Fruit fly (Drosophila melanogaster) whole organism, embryonic: ENCODE results near the gene VhaM9.7-c.

Source experiments
- ATbp ChIP-seq: fragments of 200-800 bp; sonication (Bioruptor generic); optimal IDR thresholded peaks from 2 replicates; lab custom pipeline; 2017; ENCODE audit warnings: missing biosample characterization, mild to moderate bottlenecking, missing genetic modification characterization, missing genetic modification reagents
- Atf3 ChIP-seq: fragments of 200-800 bp; sonication (Bioruptor generic); optimal IDR thresholded peaks from 3 replicates; lab custom pipeline; 2016; ENCODE audit warnings: missing biosample characterization, missing genetic modification characterization
- CG10267 ChIP-seq: fragments of 200-800 bp; sonication (Bioruptor generic); optimal IDR thresholded peaks from 2 replicates; lab custom pipeline; 2018; ENCODE audit warnings: missing biosample characterization, mild to moderate bottlenecking, missing genetic modification characterization, moderate library complexity
- CG10979 ChIP-seq: fragments of 200-800 bp; sonication (Bioruptor generic); optimal IDR thresholded peaks from 2 replicates; lab custom pipeline; 2018; ENCODE audit warnings: missing biosample characterization, mild to moderate bottlenecking, missing genetic modification characterization, moderate library complexity
- CG12071 ChIP-seq: fragments of 200-800 bp; sonication (Bioruptor generic); optimal IDR thresholded peaks from 3 replicates; lab custom pipeline; 2018; ENCODE audit warnings: missing biosample characterization, mild to moderate bottlenecking, missing genetic modification characterization
- CG12659 ChIP-seq: fragments of 200-800 bp; sonication (Bioruptor generic); optimal IDR thresholded peaks from 3 replicates; lab custom pipeline; 2017; ENCODE audit warnings: mild to moderate bottlenecking, missing biosample characterization, missing genetic modification reagents, missing genetic modification characterization
- CG15269 ChIP-seq: fragments of 200-800 bp; sonication (Bioruptor generic); optimal IDR thresholded peaks from 2 replicates; lab custom pipeline; 2018; ENCODE audit warnings: missing biosample characterization, mild to moderate bottlenecking, missing genetic modification characterization, moderate library complexity
- CG15601 ChIP-seq: fragments of 200-800 bp; sonication (Bioruptor generic); optimal IDR thresholded peaks from 3 replicates; lab custom pipeline; 2019; ENCODE audit warnings: missing biosample characterization, mild to moderate bottlenecking, missing genetic modification characterization, moderate library complexity
- CG17912 ChIP-seq: fragments of 200-800 bp; sonication (Bioruptor generic); optimal IDR thresholded peaks from 2 replicates; lab custom pipeline; 2018; ENCODE audit warnings: missing biosample characterization, mild to moderate bottlenecking, missing genetic modification characterization
- CG18262 ChIP-seq: fragments of 200-800 bp; optimal IDR thresholded peaks from 3 replicates; lab custom pipeline; 2019; ENCODE audit warnings: missing biosample characterization, mild to moderate bottlenecking, missing genetic modification characterization, moderate library complexity
- CG18619 ChIP-seq: fragments of 200-800 bp; sonication (Bioruptor generic); optimal IDR thresholded peaks from 3 replicates; lab custom pipeline; 2017; ENCODE audit warnings: missing biosample characterization, mild to moderate bottlenecking, missing genetic modification characterization
- CG2712 ChIP-seq: fragments of 200-800 bp; optimal IDR thresholded peaks from 3 replicates; lab custom pipeline; 2019; ENCODE audit warnings: missing biosample characterization, mild to moderate bottlenecking, missing genetic modification characterization, moderate library complexity
- CG34422 ChIP-seq: fragments of 200-800 bp; sonication (Bioruptor generic); IDR thresholded peaks from 3 replicates; pipeline ENCODE4 v1.3.6; 2022; ENCODE audit warnings: missing biosample characterization, missing genetic modification characterization
- CG4360 ChIP-seq: fragments of 200-800 bp; sonication (Bioruptor generic); IDR thresholded peaks from 2 replicates; pipeline ENCODE4 v1.3.6; 2022; ENCODE audit warnings: missing biosample characterization, missing genetic modification characterization
- CG4424 ChIP-seq: fragments of 200-800 bp; sonication (Bioruptor generic); optimal IDR thresholded peaks from 3 replicates; lab custom pipeline; 2016; ENCODE audit warnings: missing biosample characterization, missing genetic modification characterization
- CG7556 ChIP-seq: fragments of 200-800 bp; sonication (Bioruptor generic); optimal IDR thresholded peaks from 2 replicates; lab custom pipeline; 2017; ENCODE audit warnings: missing biosample characterization, mild to moderate bottlenecking, missing genetic modification characterization
- CG9437 ChIP-seq: fragments of 200-800 bp; sonication (Bioruptor generic); optimal IDR thresholded peaks from 2 replicates; lab custom pipeline; 2018; ENCODE audit warnings: missing biosample characterization, mild to moderate bottlenecking, missing genetic modification characterization
- CG9727 ChIP-seq: fragments of 200-800 bp; sonication (Bioruptor generic); optimal IDR thresholded peaks from 3 replicates; lab custom pipeline; 2017; ENCODE audit warnings: missing biosample characterization, mild to moderate bottlenecking, missing genetic modification characterization
- Ets97D ChIP-seq: fragments of 200-800 bp; sonication (Bioruptor generic); optimal IDR thresholded peaks from 3 replicates; lab custom pipeline; 2016; ENCODE audit warnings: missing biosample characterization, missing genetic modification characterization
- Gug ChIP-seq: fragments of 200-800 bp; sonication (Bioruptor generic); IDR thresholded peaks from 4 replicates; pipeline ENCODE4 v1.3.6; 2022; ENCODE audit warnings: missing biosample characterization, missing genetic modification characterization
- HLH54F ChIP-seq: fragments of 200-800 bp; sonication (Bioruptor generic); optimal IDR thresholded peaks from 3 replicates; lab custom pipeline; 2016; ENCODE audit warnings: missing biosample characterization, missing genetic modification characterization
- Hr51 ChIP-seq, 2 experiments: fragments of 200-800 bp; sonication (Bioruptor generic); optimal IDR thresholded peaks; 2 replicates in 1 of 2; 3 replicates in 1 of 2; lab custom pipeline; 2016 to 2018; ENCODE audit warnings: missing biosample characterization in 2 of 2, missing genetic modification characterization in 2 of 2, mild to moderate bottlenecking in 1 of 2, moderate library complexity in 1 of 2
- Meics ChIP-seq: fragments of 200-800 bp; sonication (Bioruptor generic); optimal IDR thresholded peaks from 2 replicates; lab custom pipeline; 2017; ENCODE audit warnings: missing biosample characterization, mild to moderate bottlenecking, missing genetic modification characterization
- Mrtf ChIP-seq: fragments of 200-800 bp; sonication (Bioruptor generic); IDR thresholded peaks from 3 replicates; pipeline ENCODE4 v1.3.6; 2022; ENCODE audit warnings: missing biosample characterization, missing genetic modification characterization
- NfI ChIP-seq: fragments of 200-800 bp; sonication (Bioruptor generic); optimal IDR thresholded peaks from 3 replicates; lab custom pipeline; 2018; ENCODE audit warnings: missing biosample characterization, mild to moderate bottlenecking, missing genetic modification characterization, moderate library complexity
- PHDP ChIP-seq: fragments of 200-800 bp; sonication (Bioruptor generic); optimal IDR thresholded peaks from 3 replicates; lab custom pipeline; 2018; ENCODE audit warnings: missing biosample characterization, mild to moderate bottlenecking, missing genetic modification characterization, moderate library complexity
- Sox100B ChIP-seq: fragments of 200-800 bp; sonication (Bioruptor generic); optimal IDR thresholded peaks from 3 replicates; lab custom pipeline; 2018; ENCODE audit warnings: missing biosample characterization, mild to moderate bottlenecking, missing genetic modification characterization
- Xbp1 ChIP-seq: fragments of 200-800 bp; sonication (Bioruptor generic); optimal IDR thresholded peaks from 3 replicates; lab custom pipeline; 2016; ENCODE audit warnings: missing biosample characterization, mild to moderate bottlenecking, missing genetic modification characterization
- ac ChIP-seq: fragments of 200-800 bp; sonication (Bioruptor generic); optimal IDR thresholded peaks from 3 replicates; lab custom pipeline; 2017; ENCODE audit warnings: missing biosample characterization, mild to moderate bottlenecking, missing genetic modification characterization
- cg ChIP-seq: fragments of 200-800 bp; sonication (Bioruptor generic); optimal IDR thresholded peaks from 3 replicates; lab custom pipeline; 2019; ENCODE audit warnings: missing biosample characterization, mild to moderate bottlenecking, missing genetic modification characterization, moderate library complexity
- dmrt99B ChIP-seq: fragments of 200-800 bp; sonication (Bioruptor generic); optimal IDR thresholded peaks from 2 replicates; lab custom pipeline; 2018; ENCODE audit warnings: missing biosample characterization, mild to moderate bottlenecking, missing genetic modification characterization, moderate library complexity
- fd96Cb ChIP-seq: fragments of 200-800 bp; sonication (Bioruptor generic); optimal IDR thresholded peaks from 2 replicates; lab custom pipeline; 2018; ENCODE audit warnings: missing biosample characterization, mild to moderate bottlenecking, missing genetic modification characterization, moderate library complexity
- gro ChIP-seq: fragments of 200-800 bp; sonication (Bioruptor generic); optimal IDR thresholded peaks from 2 replicates; lab custom pipeline; 2016; ENCODE audit warnings: missing biosample characterization, missing genetic modification characterization
- gsb ChIP-seq: fragments of 200-800 bp; sonication (Bioruptor generic); IDR thresholded peaks from 2 replicates; pipeline ENCODE4 v1.3.6; 2022; ENCODE audit warnings: missing biosample characterization, missing genetic modification characterization
- kni ChIP-seq: fragments of 200-800 bp; sonication (Bioruptor generic); optimal IDR thresholded peaks from 3 replicates; lab custom pipeline; 2017; ENCODE audit warnings: mild to moderate bottlenecking, missing biosample characterization, missing genetic modification reagents, missing genetic modification characterization
- phol ChIP-seq: fragments of 200-800 bp; sonication (Bioruptor generic); optimal IDR thresholded peaks from 3 replicates; lab custom pipeline; 2018; ENCODE audit warnings: missing biosample characterization, mild to moderate bottlenecking, missing genetic modification characterization, moderate library complexity
- ro ChIP-seq: fragments of 200-800 bp; sonication (Bioruptor generic); IDR thresholded peaks from 2 replicates; pipeline ENCODE4 v1.3.6; 2022; ENCODE audit warnings: missing biosample characterization, missing genetic modification characterization
- row ChIP-seq: fragments of 200-800 bp; sonication (Bioruptor generic); IDR thresholded peaks from 3 replicates; pipeline ENCODE4 v1.3.6; 2022; ENCODE audit warnings: missing biosample characterization, missing genetic modification characterization
- sens ChIP-seq: fragments of 200-800 bp; sonication (Bioruptor generic); peaks from one replicate; lab custom pipeline; 2016; ENCODE audit warnings: missing biosample characterization, missing genetic modification characterization
- sens-2 ChIP-seq: fragments of 200-800 bp; sonication (Bioruptor generic); IDR thresholded peaks from 2 replicates; pipeline ENCODE4 v1.3.6; 2022; ENCODE audit warnings: missing biosample characterization, missing genetic modification characterization
- shn ChIP-seq: fragments of 200-800 bp; sonication (Bioruptor generic); optimal IDR thresholded peaks from 3 replicates; lab custom pipeline; 2016; ENCODE audit warnings: missing biosample characterization, missing genetic modification characterization
- stc ChIP-seq: fragments of 200-800 bp; sonication (Bioruptor generic); IDR thresholded peaks from 2 replicates; pipeline ENCODE4 v1.3.6; 2022; ENCODE audit warnings: missing biosample characterization, missing genetic modification characterization
- sug ChIP-seq: fragments of 200-800 bp; optimal IDR thresholded peaks from 2 replicates; lab custom pipeline; 2019; ENCODE audit warnings: missing biosample characterization, mild to moderate bottlenecking, missing genetic modification characterization, moderate library complexity
- trem ChIP-seq: fragments of 200-800 bp; optimal IDR thresholded peaks from 3 replicates; lab custom pipeline; 2019; ENCODE audit warnings: missing biosample characterization, mild to moderate bottlenecking, missing genetic modification characterization, moderate library complexity
- tup ChIP-seq: fragments of 200-800 bp; sonication (Bioruptor generic); optimal IDR thresholded peaks from 2 replicates; lab custom pipeline; 2016; ENCODE audit warnings: missing biosample characterization, mild to moderate bottlenecking, missing genetic modification characterization, moderate library complexity
- unpg ChIP-seq: fragments of 200-800 bp; sonication (Bioruptor generic); optimal IDR thresholded peaks from 3 replicates; lab custom pipeline; 2018; ENCODE audit warnings: missing biosample characterization, mild to moderate bottlenecking, missing genetic modification characterization, moderate library complexity
- z ChIP-seq: fragments of 200-800 bp; sonication (Bioruptor generic); IDR thresholded peaks from 3 replicates; pipeline ENCODE4 v1.3.6; 2022; ENCODE audit warnings: missing biosample characterization, missing genetic modification characterization

VhaM9.7-c gene

DNA sequence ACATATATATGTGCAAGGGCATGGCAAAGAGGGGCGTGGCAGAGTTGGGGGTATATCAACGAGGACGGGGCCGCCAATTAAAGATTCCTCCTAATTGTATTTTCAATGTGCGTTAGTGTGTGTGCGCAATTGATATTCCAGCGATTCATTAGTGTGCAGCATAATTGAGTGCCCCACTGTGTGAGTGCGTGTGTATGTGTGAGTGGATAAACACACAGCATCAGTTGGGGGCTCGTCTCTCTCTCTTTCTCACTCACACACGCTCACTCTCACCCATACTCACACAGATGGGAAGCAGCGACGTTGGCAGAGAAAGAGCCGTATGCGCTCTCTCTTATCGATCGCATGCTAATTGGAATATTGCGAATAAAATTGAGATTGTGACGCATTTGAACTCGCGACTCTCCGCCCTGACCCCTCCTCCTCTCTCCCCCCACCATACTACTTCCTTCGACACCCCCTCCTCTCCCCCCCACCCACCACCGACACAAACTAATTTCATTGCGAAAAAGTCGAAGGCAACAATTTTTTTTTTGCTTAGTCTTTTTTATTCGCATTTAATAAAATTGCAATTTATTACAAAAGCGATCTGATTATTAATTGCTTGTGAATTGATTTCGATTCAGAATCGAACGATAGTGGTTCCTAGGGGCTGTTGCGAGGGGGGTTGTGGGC is 47.1 kb upstream of the VhaM9.7-c start (continued):
- no peak for TF ChIP-seq sens-2 (GFP tag; lab: Robert Waterston, UW)
- no peak for TF ChIP-seq NfI (GFP tag; lab: Kevin White, UChicago)
- no peak for TF ChIP-seq row (GFP tag; lab: Robert Waterston, UW)
- peak; percentile 89 for TF ChIP-seq z
- peak; percentile 19 for TF ChIP-seq kni (GFP tag; lab: Kevin White, UChicago)
- no peak for TF ChIP-seq CG4360 (GFP tag; lab: Robert Waterston, UW)
- no peak for TF ChIP-seq PHDP (tag; lab: Kevin White, UChicago)
- no peak for TF ChIP-seq tup
- TF ChIP-seq trem: no peak
- no peak for TF ChIP-seq Mrtf (GFP tag; lab: Robert Waterston, UW)
- TF ChIP-seq HLH54F (GFP tag; lab: Kevin White, UChicago): no peak
- TF ChIP-seq cg (GFP tag; lab: Kevin White, UChicago): peak; percentile 94
- TF ChIP-seq Sox100B (GFP tag; lab: Kevin White, UChicago): no peak
- no peak for TF ChIP-seq CG10267 (tag; lab: Kevin White, UChicago)
- TF ChIP-seq Gug (GFP tag; lab: Robert Waterston, UW): no peak
- no peak for TF ChIP-seq CG12659 (GFP tag; lab: Kevin White, UChicago)

DNA sequence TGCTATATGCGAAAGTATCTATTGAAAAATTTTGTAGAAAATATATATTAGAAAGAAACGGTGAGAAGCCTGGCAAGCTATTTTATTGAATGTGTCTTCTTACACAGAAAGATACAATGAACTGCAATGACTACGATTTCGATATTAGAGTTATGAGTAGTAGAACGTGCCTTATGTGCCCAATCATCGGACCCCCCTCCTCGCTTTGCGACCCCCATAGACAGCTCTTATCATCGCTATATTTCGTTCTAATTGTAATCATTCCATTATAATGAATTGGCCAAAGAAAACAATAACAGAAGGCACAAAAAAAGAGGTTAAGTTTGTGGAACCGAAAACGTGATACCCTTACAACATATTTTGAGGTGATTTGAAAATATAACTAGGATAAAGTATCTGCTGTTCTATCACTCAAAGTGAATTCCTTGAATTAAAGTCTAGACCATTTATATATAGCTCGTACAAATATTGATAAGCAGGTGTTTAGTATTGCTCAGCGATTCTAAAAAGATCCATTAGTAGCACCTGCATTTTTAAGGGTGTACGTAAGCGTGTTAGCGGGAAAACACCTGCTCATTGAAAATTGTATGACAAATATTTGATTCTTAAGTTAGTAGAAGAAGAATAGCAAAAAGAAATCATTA is 46.2 kb upstream of the VhaM9.7-c start:
- TF ChIP-seq CG15269 (tag; lab: Kevin White, UChicago): peak; percentile 9
- peak; percentile 5 for TF ChIP-seq CG10267 (tag; lab: Kevin White, UChicago)
- peak; percentile 2 for TF ChIP-seq Ets97D (GFP tag; lab: Kevin White, UChicago)
- TF ChIP-seq gro: peak; percentile 22
- TF ChIP-seq row (GFP tag; lab: Robert Waterston, UW): peak; percentile 55
- peak; percentile 55 for TF ChIP-seq CG7556 (GFP tag; lab: Kevin White, UChicago)
- TF ChIP-seq fd96Cb (tag; lab: Kevin White, UChicago): peak; percentile 51
- TF ChIP-seq CG2712 (tag; lab: Kevin White, UChicago): peak; percentile 9
- peak; percentile 21 for TF ChIP-seq unpg (GFP tag; lab: Kevin White, UChicago)
- TF ChIP-seq Xbp1 (GFP tag; lab: Kevin White, UChicago): peak; percentile 6
- peak; percentile 8 for TF ChIP-seq shn (GFP tag; lab: Kevin White, UChicago)
- peak; percentile 50 for TF ChIP-seq ac (GFP tag; lab: Kevin White, UChicago)
- TF ChIP-seq ro (GFP tag; lab: Robert Waterston, UW): no peak
- TF ChIP-seq ATbp (GFP tag; lab: Kevin White, UChicago): no peak
- TF ChIP-seq gsb (GFP tag; lab: Robert Waterston, UW): no peak
- peak; percentile 91 for TF ChIP-seq sug (tag; lab: Kevin White, UChicago)
- no peak for TF ChIP-seq CG17912 (GFP tag; lab: Kevin White, UChicago)
- TF ChIP-seq phol (tag; lab: Kevin White, UChicago): peak; percentile 52
- peak; percentile 70 for TF ChIP-seq sens (GFP tag; lab: Kevin White, UChicago)
- peak; percentile 10 for TF ChIP-seq CG18619
- no peak for TF ChIP-seq CG15601 (tag; lab: Kevin White, UChicago)
- TF ChIP-seq CG9727 (GFP tag; lab: Kevin White, UChicago): peak; percentile 33
- peak; percentile 21 for TF ChIP-seq CG4424 (GFP tag; lab: Kevin White, UChicago)
- TF ChIP-seq CG9437 (GFP tag; lab: Kevin White, UChicago): peak; percentile 24
- peak; percentile 6 for TF ChIP-seq CG12071
- TF ChIP-seq Hr51 (GFP tag; optimal IDR thresholded peaks at IDR 0.05; lab: Kevin White, UChicago): peak in 1 of 2 experiments; percentile 14
- TF ChIP-seq stc (GFP tag; lab: Robert Waterston, UW): no peak
- peak; percentile 31 for TF ChIP-seq CG10979 (tag; lab: Kevin White, UChicago)
- peak; percentile 44 for TF ChIP-seq dmrt99B
- no peak for TF ChIP-seq Atf3 (GFP tag; lab: Kevin White, UChicago)
- TF ChIP-seq Meics (GFP tag; lab: Kevin White, UChicago): peak; percentile 28
- peak; percentile 53 for TF ChIP-seq CG18262
- peak; percentile 41 for TF ChIP-seq Sox100B (GFP tag; lab: Kevin White, UChicago)
- no peak for TF ChIP-seq CG34422
